Fruit fly (Drosophila melanogaster): Measurements from ENCODE around the gene nmo.

- TF ChIP-seq psq (optimal IDR thresholded peaks at IDR 0.05): no peak
- no peak for TF ChIP-seq Sin3A (optimal IDR thresholded peaks at IDR 0.05)
- no peak for TF ChIP-seq ttk (optimal IDR thresholded peaks at IDR 0.05)
- no peak for TF ChIP-seq Myc (optimal IDR thresholded peaks at IDR 0.05)
Observed at dm6 chr3L:7968422-7969030, 10.3 kb upstream of the nmo start.
